Fruit fly (Drosophila melanogaster): ENCODE data around the gene CG17568.
A peak's percentile ranks its signal among the peaks of the same experiment; 100 is the strongest.

Gene CG17568

dm6 chr2L:19229059-19229458 is 47.6 kb upstream of the CG17568 start (continued):
- TF ChIP-seq CG10959 (GFP tag; IDR thresholded peaks at IDR 0.05) (no peak), CG30431 (GFP tag; optimal IDR thresholded peaks at IDR 0.05) (no peak), CG17612 (GFP tag; IDR thresholded peaks at IDR 0.05) (no peak), CG7556 (GFP tag; optimal IDR thresholded peaks at IDR 0.05) (peak; percentile 11), E2f1 (GFP tag; IDR thresholded peaks at IDR 0.05) (no peak), z (GFP tag; IDR thresholded peaks at IDR 0.05) (no peak), tup (GFP tag; optimal IDR thresholded peaks at IDR 0.05) (no peak), crc (GFP tag; optimal IDR thresholded peaks at IDR 0.05) (no peak), CG12744 (GFP tag; optimal IDR thresholded peaks at IDR 0.05) (no peak), CG11504 (tag; optimal IDR thresholded peaks at IDR 0.05) (peak; percentile 10), sima (GFP tag; optimal IDR thresholded peaks at IDR 0.05) (no peak), cas (GFP tag; IDR thresholded peaks at IDR 0.05) (no peak), CG11695 (GFP tag; IDR thresholded peaks at IDR 0.05) (no peak), hkb (optimal IDR thresholded peaks at IDR 0.05) (no peak), hkb (GFP tag; IDR thresholded peaks at IDR 0.05) (0 out of 2 replicates have a peak, but pooled peaks have one; percentile 16), eyg (GFP tag; optimal IDR thresholded peaks at IDR 0.05) (no peak), CG4360 (GFP tag; IDR thresholded peaks at IDR 0.05) (no peak), grn (GFP tag; optimal IDR thresholded peaks at IDR 0.05) (no peak), dm (GFP tag; optimal IDR thresholded peaks at IDR 0.05) (no peak), scrt (GFP tag; optimal IDR thresholded peaks at IDR 0.05) (no peak), sug (tag; optimal IDR thresholded peaks at IDR 0.05) (no peak), CG16815 (GFP tag; optimal IDR thresholded peaks at IDR 0.05) (no peak), zf30C (GFP tag; optimal IDR thresholded peaks at IDR 0.05) (peak; percentile 64), Spps (tag; optimal IDR thresholded peaks at IDR 0.05) (no peak), CG8924 (tag; optimal IDR thresholded peaks at IDR 0.05) (no peak), CG4820 (GFP tag; optimal IDR thresholded peaks at IDR 0.05) (no peak), Hey (tag; optimal IDR thresholded peaks at IDR 0.05) (no peak), row (GFP tag; IDR thresholded peaks at IDR 0.05) (peak; percentile 44; the same call in 2 of the 3 replicates), grau (tag; optimal IDR thresholded peaks at IDR 0.05) (peak; percentile 2), CG11398 (GFP tag; optimal IDR thresholded peaks at IDR 0.05) (no peak), Camta (GFP tag; optimal IDR thresholded peaks at IDR 0.05) (no peak), CG8478 (optimal IDR thresholded peaks at IDR 0.05) (no peak), trem (tag; optimal IDR thresholded peaks at IDR 0.05) (no peak), CG6683 (GFP tag; optimal IDR thresholded peaks at IDR 0.05) (no peak), pros (GFP tag; optimal IDR thresholded peaks at IDR 0.05) (no peak), Antp (GFP tag; optimal IDR thresholded peaks at IDR 0.05) (no peak), gro (GFP tag; optimal IDR thresholded peaks at IDR 0.05) (no peak), CG2712 (tag; optimal IDR thresholded peaks at IDR 0.05) (peak; percentile 24), slp2 (GFP tag; optimal IDR thresholded peaks at IDR 0.05) (no peak), nau (GFP tag; optimal IDR thresholded peaks at IDR 0.05) (no peak), ranshi (GFP tag; IDR thresholded peaks at IDR 0.05) (no peak)

- TF ChIP-seq CG8478 (optimal IDR thresholded peaks at IDR 0.05) = peak; percentile 67
- no peak for TF ChIP-seq Med (GFP tag)
- TF ChIP-seq Fer3 (tag; optimal IDR thresholded peaks at IDR 0.05) = no peak
- 0 out of 3 replicates have a peak, but pooled peaks have one; percentile 37 for TF ChIP-seq CG16813 (GFP tag; IDR thresholded peaks at IDR 0.05; ENCODE audit: partially characterized antibody)
- TF ChIP-seq sens (GFP tag) = peak; percentile 23
- TF ChIP-seq NC2β (GFP tag; optimal IDR thresholded peaks at IDR 0.05) = no peak
- peak; percentile 81 for TF ChIP-seq Hey (tag; optimal IDR thresholded peaks at IDR 0.05)
- peak; percentile 88 for TF ChIP-seq Ets65A (GFP tag)
- no peak for TF ChIP-seq Eip74EF (GFP tag; optimal IDR thresholded peaks at IDR 0.05)
Observed at dm6 chr2L:19227656-19228055, 46.2 kb upstream of the CG17568 start.
